Worm (Caenorhabditis elegans) whole organism, L3 larva: ENCODE data around the gene F56D6.9.
"Not testable (repeated sequence)": the region's sequence is repeated elsewhere in the genome, so short reads cannot be mapped to it uniquely, and the experiment has no call there.

Source experiments
- ceh-82 ChIP-seq: fragments of 150-350 bp; optimal IDR thresholded peaks from 2 replicates; lab custom pipeline; 2014; ENCODE audit warnings: missing biosample characterization, missing genetic modification characterization
- elt-2 ChIP-seq: sonication (generic microtip); optimal IDR thresholded peaks from 2 replicates; lab custom pipeline; 2016; ENCODE audit warnings: missing genetic modification reagents, mild to moderate bottlenecking, missing genetic modification characterization, missing compliant biosample characterization
- fos-1 ChIP-seq: fragments of 150-350 bp; optimal IDR thresholded peaks from 2 replicates; lab custom pipeline; 2014; ENCODE audit warnings: missing biosample characterization, missing genetic modification characterization
- lin-39 ChIP-seq: fragments of 150-350 bp; optimal IDR thresholded peaks from 2 replicates; lab custom pipeline; 2018; ENCODE audit warnings: missing biosample characterization, missing genetic modification reagents, missing genetic modification characterization
- mdl-1 ChIP-seq: fragments of 150-350 bp; optimal IDR thresholded peaks from 2 replicates; lab custom pipeline; 2014; ENCODE audit warnings: missing biosample characterization, missing genetic modification characterization
- nfya-1 ChIP-seq: sonication (generic microtip); optimal IDR thresholded peaks from 2 replicates; lab custom pipeline; 2017; ENCODE audit warnings: missing genetic modification characterization, mild to moderate bottlenecking, missing compliant biosample characterization, antibody characterized with exemption, moderate library complexity; ENCODE audit not compliant: insufficient read depth
- nhr-76 ChIP-seq: fragments of 150-350 bp; sonication (generic microtip); optimal IDR thresholded peaks from 5 replicates; lab custom pipeline; 2014; ENCODE audit warnings: missing biosample characterization, missing genetic modification characterization
- nhr-77 ChIP-seq: fragments of 150-350 bp; optimal IDR thresholded peaks from 2 replicates; lab custom pipeline; 2014; ENCODE audit warnings: missing biosample characterization, missing genetic modification characterization
- snpc-4 ChIP-seq: fragments of 150-350 bp; optimal IDR thresholded peaks from 2 replicates; lab custom pipeline; 2014; ENCODE audit warnings: missing biosample characterization, missing genetic modification characterization
- unc-62 ChIP-seq: fragments of 150-350 bp; sonication (generic microtip); optimal IDR thresholded peaks from 4 replicates; lab custom pipeline; 2014; ENCODE audit warnings: missing biosample characterization, missing genetic modification reagents, missing genetic modification characterization

ce11 chrIV:3911848-3912247, 19.7 kb downstream of the F56D6.9 start, which contains the start of gene F56D6.18:
- not testable (repeated sequence) for TF ChIP-seq nhr-77 (tag; lab: Kevin White, UChicago); unc-62 (GFP tag; lab: Kevin White, UChicago); elt-2; lin-39 (tag; lab: Kevin White, UChicago); snpc-4 (tag; lab: Kevin White, UChicago); nfya-1 (tag; lab: Kevin White, UChicago); nhr-76 (tag; lab: Kevin White, UChicago); ceh-82 (tag; lab: Kevin White, UChicago); fos-1; mdl-1 (tag; lab: Kevin White, UChicago)
